Worm (Caenorhabditis elegans): ENCODE measurements around the gene C03B1.9.

- TF ChIP-seq flh-1 (GFP tag; optimal IDR thresholded peaks at IDR 0.05) (no peak), nhr-12 (tag; optimal IDR thresholded peaks at IDR 0.05) (no peak), ceh-43 (GFP tag; optimal IDR thresholded peaks at IDR 0.05) (no peak), nhr-2 (tag; optimal IDR thresholded peaks at IDR 0.05) (no peak), lsy-2 (tag; optimal IDR thresholded peaks at IDR 0.05) (no peak), nhr-28 (tag; optimal IDR thresholded peaks at IDR 0.05) (no peak), unc-62 (GFP tag; optimal IDR thresholded peaks at IDR 0.05) (no peak), blmp-1 (tag; optimal IDR thresholded peaks at IDR 0.05) (no peak), nhr-237 (tag; optimal IDR thresholded peaks at IDR 0.05) (no peak), lin-13 (tag; optimal IDR thresholded peaks at IDR 0.05) (no peak), unc-39 (tag; optimal IDR thresholded peaks at IDR 0.05) (no peak), mep-1 (tag; optimal IDR thresholded peaks at IDR 0.05) (no peak), elt-1 (tag; optimal IDR thresholded peaks at IDR 0.05; ENCODE audit: borderline replicate concordance, insufficient read depth) (no peak), zip-8 (tag; optimal IDR thresholded peaks at IDR 0.05) (no peak)
Observed at ce11 chrX:6326088-6326487, 20.8 kb downstream of the C03B1.9 start, which contains the start of gene col-168.

Data from whole organism, mixed stage, embryonic.